Worm (Caenorhabditis elegans) whole organism, L3 larva: ENCODE measurements around the gene nas-19.

Experiments used
- ZK546.5 ChIP-seq: sonication (generic microtip); optimal IDR thresholded peaks from 2 replicates; lab custom pipeline; 2017; ENCODE audit warnings: missing biosample characterization, missing genetic modification characterization
- daf-12 ChIP-seq: fragments of 150-350 bp; optimal IDR thresholded peaks from 2 replicates; lab custom pipeline; 2014; ENCODE audit warnings: missing biosample characterization, missing genetic modification reagents, missing genetic modification characterization
- egl-27 ChIP-seq: sonication (generic microtip); optimal IDR thresholded peaks from 4 replicates; lab custom pipeline; 2017; ENCODE audit warnings: missing biosample characterization, missing genetic modification reagents, missing genetic modification characterization
- fkh-2 ChIP-seq: fragments of 150-350 bp; optimal IDR thresholded peaks from 2 replicates; lab custom pipeline; 2014; ENCODE audit warnings: missing biosample characterization, missing genetic modification reagents, missing genetic modification characterization
- fos-1 ChIP-seq: fragments of 150-350 bp; optimal IDR thresholded peaks from 2 replicates; lab custom pipeline; 2014; ENCODE audit warnings: missing biosample characterization, missing genetic modification characterization
- jun-1 ChIP-seq: fragments of 150-350 bp; optimal IDR thresholded peaks from 2 replicates; lab custom pipeline; 2014; ENCODE audit warnings: missing biosample characterization, missing genetic modification reagents, missing genetic modification characterization
- nhr-11 ChIP-seq: fragments of 150-350 bp; optimal IDR thresholded peaks from 2 replicates; lab custom pipeline; 2014; ENCODE audit warnings: missing biosample characterization, missing genetic modification characterization
- nhr-25 ChIP-seq: sonication (generic microtip); optimal IDR thresholded peaks from 2 replicates; lab custom pipeline; 2017; ENCODE audit warnings: missing biosample characterization, missing genetic modification characterization
- nhr-77 ChIP-seq: fragments of 150-350 bp; optimal IDR thresholded peaks from 2 replicates; lab custom pipeline; 2014; ENCODE audit warnings: missing biosample characterization, missing genetic modification characterization
- snpc-4 ChIP-seq: fragments of 150-350 bp; optimal IDR thresholded peaks from 2 replicates; lab custom pipeline; 2014; ENCODE audit warnings: missing biosample characterization, missing genetic modification characterization
- tbx-2 ChIP-seq: sonication (generic microtip); optimal IDR thresholded peaks from 2 replicates; lab custom pipeline; 2016; ENCODE audit warnings: mild to moderate bottlenecking, missing genetic modification characterization, missing compliant biosample characterization
- unc-62 ChIP-seq: fragments of 150-350 bp; sonication (generic microtip); optimal IDR thresholded peaks from 4 replicates; lab custom pipeline; 2014; ENCODE audit warnings: missing biosample characterization, missing genetic modification reagents, missing genetic modification characterization
- zag-1 ChIP-seq: fragments of 150-350 bp; optimal IDR thresholded peaks from 2 replicates; lab custom pipeline; 2014; ENCODE audit warnings: missing biosample characterization, missing genetic modification characterization
- ztf-4 ChIP-seq: fragments of 150-350 bp; optimal IDR thresholded peaks from 2 replicates; lab custom pipeline; 2014; ENCODE audit warnings: missing biosample characterization, missing genetic modification characterization

- TF ChIP-seq nhr-77 (tag; lab: Kevin White, UChicago) (no peak), zag-1 (tag; lab: Kevin White, UChicago) (no peak), unc-62 (GFP tag; lab: Kevin White, UChicago) (no peak), tbx-2 (tag; lab: Kevin White, UChicago) (no peak), snpc-4 (tag; lab: Kevin White, UChicago) (no peak), nhr-11 (tag; lab: Kevin White, UChicago) (no peak), jun-1 (tag; lab: Kevin White, UChicago) (no peak), fkh-2 (tag; lab: Kevin White, UChicago) (no peak), daf-12 (tag; lab: Kevin White, UChicago) (no peak), fos-1 (tag; lab: Kevin White, UChicago) (no peak), egl-27 (tag; lab: Kevin White, UChicago) (no peak), ZK546.5 (tag; lab: Kevin White, UChicago) (no peak), nhr-25 (tag; lab: Kevin White, UChicago) (no peak), ztf-4 (no peak)
These were observed 33.9 kb upstream of the nas-19 start for ce11 chrV:11436407-11436806.
